Worm (Caenorhabditis elegans): Measurements from ENCODE around the gene Y57G11C.1131.

Gene Y57G11C.1131

ce11 chrIV:14959375-14959774 lies 26.6 kb downstream of the Y57G11C.1131 start (continued):
- TF ChIP-seq lin-39 (tag; optimal IDR thresholded peaks at IDR 0.05) = peak; percentile 12
- TF ChIP-seq nhr-67 (tag; optimal IDR thresholded peaks at IDR 0.05) = no peak
- no peak for TF ChIP-seq sea-2 (GFP tag; optimal IDR thresholded peaks at IDR 0.05)
- TF ChIP-seq nhr-11 (tag; optimal IDR thresholded peaks at IDR 0.05) = no peak
- no peak for TF ChIP-seq elt-3 (tag; optimal IDR thresholded peaks at IDR 0.05)
- peak; percentile 74 for TF ChIP-seq R02D3.7 (tag; optimal IDR thresholded peaks at IDR 0.05)
- no peak for TF ChIP-seq mdl-1 (tag; optimal IDR thresholded peaks at IDR 0.05)
- peak; percentile 91 for TF ChIP-seq lin-15B (tag; optimal IDR thresholded peaks at IDR 0.05)
- no peak for TF ChIP-seq daf-12 (tag; optimal IDR thresholded peaks at IDR 0.05)

ce11 chrIV:14960061-14960460 lies 27.3 kb downstream of the Y57G11C.1131 start:
- TF ChIP-seq elt-1 (tag; optimal IDR thresholded peaks at IDR 0.05) (no peak), ceh-28 (tag; optimal IDR thresholded peaks at IDR 0.05) (no peak), ZK546.5 (tag; optimal IDR thresholded peaks at IDR 0.05) (no peak), egl-27 (tag; optimal IDR thresholded peaks at IDR 0.05) (no peak)

ce11 chrIV:14978204-14978603 lies 45.4 kb downstream of the Y57G11C.1131 start:
- no peak for TF ChIP-seq eor-1 (tag; optimal IDR thresholded peaks at IDR 0.05)
- TF ChIP-seq nhr-23 (tag; optimal IDR thresholded peaks at IDR 0.05) = no peak
- no peak for TF ChIP-seq elt-1 (tag; optimal IDR thresholded peaks at IDR 0.05)
- no peak for TF ChIP-seq nfya-1 (tag; optimal IDR thresholded peaks at IDR 0.05; ENCODE audit: insufficient read depth)
- no peak for TF ChIP-seq unc-62 (GFP tag; optimal IDR thresholded peaks at IDR 0.05)
- TF ChIP-seq ceh-28 (tag; optimal IDR thresholded peaks at IDR 0.05) = no peak
- TF ChIP-seq skn-1 (tag; optimal IDR thresholded peaks at IDR 0.05) = no peak
- TF ChIP-seq fkh-10 (GFP tag; optimal IDR thresholded peaks at IDR 0.05) = no peak
- TF ChIP-seq lsy-12 (tag; optimal IDR thresholded peaks at IDR 0.05) = no peak
- TF ChIP-seq nhr-237 (tag; optimal IDR thresholded peaks at IDR 0.05) = no peak
- TF ChIP-seq fos-1 (tag; optimal IDR thresholded peaks at IDR 0.05) = no peak
- TF ChIP-seq mml-1 (tag; optimal IDR thresholded peaks at IDR 0.05) = no peak
- TF ChIP-seq pha-4 (tag; optimal IDR thresholded peaks at IDR 0.05) = no peak
- TF ChIP-seq tbx-2 (tag; optimal IDR thresholded peaks at IDR 0.05) = no peak
- TF ChIP-seq nhr-28 (tag; optimal IDR thresholded peaks at IDR 0.05) = no peak
- no peak for TF ChIP-seq egl-5 (tag; optimal IDR thresholded peaks at IDR 0.05)
- TF ChIP-seq nhr-77 (tag; optimal IDR thresholded peaks at IDR 0.05) = no peak
- TF ChIP-seq zag-1 (tag; optimal IDR thresholded peaks at IDR 0.05) = no peak
- no peak for TF ChIP-seq aly-2 (tag; optimal IDR thresholded peaks at IDR 0.05)
- no peak for TF ChIP-seq daf-12 (tag; optimal IDR thresholded peaks at IDR 0.05)

- TF ChIP-seq pqm-1 (tag; optimal IDR thresholded peaks at IDR 0.05) (no peak), hmg-11 (tag; optimal IDR thresholded peaks at IDR 0.05) (no peak), ama-1 (optimal IDR thresholded peaks at IDR 0.05) (no peak), ceh-82 (tag; optimal IDR thresholded peaks at IDR 0.05) (no peak), ztf-4 (tag; optimal IDR thresholded peaks at IDR 0.05) (no peak), elt-2 (tag; optimal IDR thresholded peaks at IDR 0.05) (no peak), nhr-25 (tag; optimal IDR thresholded peaks at IDR 0.05) (no peak), pha-4 (tag; optimal IDR thresholded peaks at IDR 0.05) (no peak), unc-39 (tag; optimal IDR thresholded peaks at IDR 0.05) (no peak), R02D3.7 (tag; optimal IDR thresholded peaks at IDR 0.05) (no peak), nhr-77 (tag; optimal IDR thresholded peaks at IDR 0.05) (no peak), aly-2 (tag; optimal IDR thresholded peaks at IDR 0.05) (no peak), tbx-2 (tag; optimal IDR thresholded peaks at IDR 0.05) (no peak), elt-3 (tag; optimal IDR thresholded peaks at IDR 0.05) (no peak), nhr-43 (tag; optimal IDR thresholded peaks at IDR 0.05; ENCODE audit: poor library complexity, severe bottlenecking) (no peak), ceh-16 (tag; optimal IDR thresholded peaks at IDR 0.05) (no peak), eor-1 (tag; optimal IDR thresholded peaks at IDR 0.05) (no peak), ztf-11 (tag; optimal IDR thresholded peaks at IDR 0.05) (no peak)
Measured at ce11 chrIV:14981311-14981710, 48.5 kb downstream of the Y57G11C.1131 start, which contains the start of gene atln-2. Gene atln-2 (plus strand): TSS chrIV:14981611.
